Fruit fly (Drosophila melanogaster) whole organism, embryonic: ENCODE measurements around the gene CG31467.

ENCODE experiments used
- Antp ChIP-seq: fragments of 200-800 bp; sonication (Bioruptor generic); optimal IDR thresholded peaks from 3 replicates; lab custom pipeline; 2016; ENCODE audit warnings: missing biosample characterization, missing genetic modification characterization
- Asciz ChIP-seq: fragments of 200-800 bp; sonication (Bioruptor generic); optimal IDR thresholded peaks from 2 replicates; lab custom pipeline; 2017; ENCODE audit warnings: missing biosample characterization, mild to moderate bottlenecking, missing genetic modification characterization, missing genetic modification reagents
- Atf3 ChIP-seq: fragments of 200-800 bp; sonication (Bioruptor generic); optimal IDR thresholded peaks from 3 replicates; lab custom pipeline; 2016; ENCODE audit warnings: missing biosample characterization, missing genetic modification characterization
- B-H1 ChIP-seq: fragments of 200-800 bp; sonication (Bioruptor generic); IDR thresholded peaks from 3 replicates; pipeline ENCODE4 v1.3.6; 2022; ENCODE audit warnings: missing biosample characterization, missing genetic modification characterization
- Bteb2 ChIP-seq: fragments of 200-800 bp; sonication (Bioruptor generic); optimal IDR thresholded peaks from 2 replicates; lab custom pipeline; 2016; ENCODE audit warnings: missing biosample characterization, missing genetic modification characterization
- CG10209 ChIP-seq: fragments of 200-800 bp; sonication (Bioruptor generic); optimal IDR thresholded peaks from 3 replicates; lab custom pipeline; 2017; ENCODE audit warnings: missing biosample characterization, mild to moderate bottlenecking, missing genetic modification characterization, missing genetic modification reagents
- CG10267 ChIP-seq: fragments of 200-800 bp; sonication (Bioruptor generic); optimal IDR thresholded peaks from 2 replicates; lab custom pipeline; 2018; ENCODE audit warnings: missing biosample characterization, mild to moderate bottlenecking, missing genetic modification characterization, moderate library complexity
- CG10274 ChIP-seq: fragments of 200-800 bp; sonication (Bioruptor generic); optimal IDR thresholded peaks from 3 replicates; lab custom pipeline; 2017; ENCODE audit warnings: missing biosample characterization, mild to moderate bottlenecking, missing genetic modification characterization
- CG10543 ChIP-seq: fragments of 200-800 bp; sonication (Bioruptor generic); optimal IDR thresholded peaks from 3 replicates; lab custom pipeline; 2017; ENCODE audit warnings: missing biosample characterization, mild to moderate bottlenecking, missing genetic modification characterization, moderate library complexity
- CG10979 ChIP-seq: fragments of 200-800 bp; sonication (Bioruptor generic); optimal IDR thresholded peaks from 2 replicates; lab custom pipeline; 2018; ENCODE audit warnings: missing biosample characterization, mild to moderate bottlenecking, missing genetic modification characterization, moderate library complexity
- CG13775 ChIP-seq: fragments of 200-800 bp; sonication (Bioruptor generic); optimal IDR thresholded peaks from 3 replicates; lab custom pipeline; 2017; ENCODE audit warnings: missing biosample characterization, mild to moderate bottlenecking, missing genetic modification characterization
- CG14860 ChIP-seq: fragments of 200-800 bp; sonication (Bioruptor generic); IDR thresholded peaks from 3 replicates; pipeline ENCODE4 v1.3.6; 2022; ENCODE audit warnings: missing biosample characterization, missing genetic modification characterization; ENCODE audit not compliant: partially characterized antibody
- CG14965 ChIP-seq: fragments of 200-800 bp; sonication (Bioruptor generic); optimal IDR thresholded peaks from 2 replicates; lab custom pipeline; 2016; ENCODE audit warnings: missing biosample characterization, missing genetic modification characterization, borderline replicate concordance
- CG16815 ChIP-seq: fragments of 200-800 bp; sonication (Bioruptor generic); optimal IDR thresholded peaks from 3 replicates; lab custom pipeline; 2017; ENCODE audit warnings: missing biosample characterization, mild to moderate bottlenecking, missing genetic modification characterization
- CG3065 ChIP-seq: fragments of 200-800 bp; sonication (Bioruptor generic); optimal IDR thresholded peaks from 2 replicates; lab custom pipeline; 2016; ENCODE audit warnings: missing biosample characterization, missing genetic modification characterization
- CG34422 ChIP-seq: fragments of 200-800 bp; sonication (Bioruptor generic); IDR thresholded peaks from 3 replicates; pipeline ENCODE4 v1.3.6; 2022; ENCODE audit warnings: missing biosample characterization, missing genetic modification characterization
- CG42726 ChIP-seq: fragments of 200-800 bp; sonication (Bioruptor generic); IDR thresholded peaks from 2 replicates; pipeline ENCODE4 v1.3.6; 2022; ENCODE audit warnings: missing biosample characterization, missing genetic modification characterization; ENCODE audit not compliant: partially characterized antibody
- CG7963 ChIP-seq: fragments of 200-800 bp; sonication (Bioruptor generic); IDR thresholded peaks from 3 replicates; pipeline ENCODE4 v1.3.6; 2022; ENCODE audit warnings: missing biosample characterization, missing genetic modification characterization; ENCODE audit not compliant: partially characterized antibody
- CG8478 ChIP-seq: fragments of >200 bp; optimal IDR thresholded peaks from 2 replicates; lab custom pipeline; 2018
- CG9215 ChIP-seq: fragments of 200-800 bp; sonication (Bioruptor generic); IDR thresholded peaks from 2 replicates; pipeline ENCODE4 v1.3.6; 2022; ENCODE audit warnings: missing biosample characterization, missing genetic modification characterization
- CG9437 ChIP-seq: fragments of 200-800 bp; sonication (Bioruptor generic); optimal IDR thresholded peaks from 2 replicates; lab custom pipeline; 2018; ENCODE audit warnings: missing biosample characterization, mild to moderate bottlenecking, missing genetic modification characterization
- ERR ChIP-seq: fragments of 200-800 bp; sonication (Bioruptor generic); optimal IDR thresholded peaks from 2 replicates; lab custom pipeline; 2016; ENCODE audit warnings: missing biosample characterization, missing genetic modification characterization
- Eip74EF ChIP-seq, 2 experiments: fragments of 200-800 bp in 1 of 2; fragments of >200 bp in 1 of 2; sonication (Bioruptor generic) in 1 of 2; optimal IDR thresholded peaks; 2 replicates each; lab custom pipeline; 2017 to 2019; ENCODE audit warnings: missing biosample characterization in 2 of 2, missing genetic modification characterization in 2 of 2, mild to moderate bottlenecking in 1 of 2, moderate library complexity in 1 of 2
- H15 ChIP-seq: fragments of 200-800 bp; sonication (Bioruptor generic); IDR thresholded peaks from 3 replicates; pipeline ENCODE4 v1.3.6; 2022; ENCODE audit warnings: missing biosample characterization, missing genetic modification characterization
- H2.0 ChIP-seq: fragments of 200-800 bp; sonication (Bioruptor generic); IDR thresholded peaks from 2 replicates; pipeline ENCODE4 v1.3.6; 2022; ENCODE audit warnings: missing biosample characterization, missing genetic modification characterization
- HLH54F ChIP-seq: fragments of 200-800 bp; sonication (Bioruptor generic); optimal IDR thresholded peaks from 3 replicates; lab custom pipeline; 2016; ENCODE audit warnings: missing biosample characterization, missing genetic modification characterization
- HmgZ ChIP-seq: fragments of 200-800 bp; sonication (Bioruptor generic); optimal IDR thresholded peaks from 2 replicates; lab custom pipeline; 2018; ENCODE audit warnings: missing biosample characterization, mild to moderate bottlenecking, missing genetic modification characterization
- Hmr ChIP-seq: fragments of 200-800 bp; sonication (Bioruptor generic); optimal IDR thresholded peaks from 3 replicates; lab custom pipeline; 2017; ENCODE audit warnings: mild to moderate bottlenecking, missing biosample characterization, missing genetic modification reagents, missing genetic modification characterization
- Lim3 ChIP-seq: fragments of 200-800 bp; sonication (Bioruptor generic); IDR thresholded peaks from 2 replicates; pipeline ENCODE4 v1.3.6; 2022; ENCODE audit warnings: missing biosample characterization, missing genetic modification characterization
- NC2β ChIP-seq: fragments of 200-800 bp; sonication (Bioruptor generic); optimal IDR thresholded peaks from 2 replicates; lab custom pipeline; 2016; ENCODE audit warnings: missing biosample characterization, missing genetic modification characterization
- Opbp ChIP-seq: fragments of 200-800 bp; sonication (Bioruptor generic); IDR thresholded peaks from 3 replicates; pipeline ENCODE4 v1.3.6; 2022; ENCODE audit warnings: missing biosample characterization, missing genetic modification characterization; ENCODE audit not compliant: partially characterized antibody
- PHDP ChIP-seq: fragments of 200-800 bp; sonication (Bioruptor generic); optimal IDR thresholded peaks from 3 replicates; lab custom pipeline; 2018; ENCODE audit warnings: missing biosample characterization, mild to moderate bottlenecking, missing genetic modification characterization, moderate library complexity
- caup ChIP-seq: fragments of 200-800 bp; sonication (Bioruptor generic); optimal IDR thresholded peaks from 3 replicates; lab custom pipeline; 2017; ENCODE audit warnings: missing biosample characterization, mild to moderate bottlenecking, missing genetic modification characterization, moderate library complexity; ENCODE audit not compliant: severe bottlenecking
- da ChIP-seq: fragments of 200-800 bp; sonication (Bioruptor generic); optimal IDR thresholded peaks from 2 replicates; lab custom pipeline; 2016; ENCODE audit warnings: missing biosample characterization, missing genetic modification characterization
- disco-r ChIP-seq: fragments of 200-800 bp; sonication (Bioruptor generic); optimal IDR thresholded peaks from 2 replicates; lab custom pipeline; 2016; ENCODE audit warnings: missing biosample characterization, missing genetic modification characterization
- dmrt99B ChIP-seq: fragments of 200-800 bp; sonication (Bioruptor generic); optimal IDR thresholded peaks from 2 replicates; lab custom pipeline; 2018; ENCODE audit warnings: missing biosample characterization, mild to moderate bottlenecking, missing genetic modification characterization, moderate library complexity
- eyg ChIP-seq: fragments of 200-800 bp; sonication (Bioruptor generic); optimal IDR thresholded peaks from 3 replicates; lab custom pipeline; 2016; ENCODE audit warnings: missing biosample characterization, missing genetic modification characterization
- gfzf ChIP-seq: fragments of 200-800 bp; sonication (Bioruptor generic); optimal IDR thresholded peaks from 2 replicates; lab custom pipeline; 2016; ENCODE audit warnings: missing biosample characterization, mild to moderate bottlenecking, missing genetic modification characterization, moderate library complexity
- grau ChIP-seq: fragments of 200-800 bp; optimal IDR thresholded peaks from 3 replicates; lab custom pipeline; 2019; ENCODE audit warnings: missing biosample characterization, mild to moderate bottlenecking, missing genetic modification characterization, moderate library complexity
- grn ChIP-seq: fragments of 200-800 bp; sonication (Bioruptor generic); optimal IDR thresholded peaks from 3 replicates; lab custom pipeline; 2017; ENCODE audit warnings: missing biosample characterization, missing genetic modification characterization
- hbn ChIP-seq: fragments of 200-800 bp; sonication (Bioruptor generic); IDR thresholded peaks from 2 replicates; pipeline ENCODE4 v1.3.6; 2022; ENCODE audit warnings: missing biosample characterization, missing genetic modification characterization; ENCODE audit not compliant: partially characterized antibody
- hth ChIP-seq: fragments of >200 bp; optimal IDR thresholded peaks from 2 replicates; lab custom pipeline; 2017; ENCODE audit warnings: inconsistent platforms
- knrl ChIP-seq: fragments of 200-800 bp; sonication (Bioruptor generic); IDR thresholded peaks from 3 replicates; pipeline ENCODE4 v1.3.6; 2022; ENCODE audit warnings: missing biosample characterization, missing genetic modification characterization; ENCODE audit not compliant: partially characterized antibody
- lola ChIP-seq, 3 experiments: fragments of >200 bp in 2 of 3; fragments of 200-800 bp in 1 of 3; sonication (Bioruptor generic) in 1 of 3; optimal IDR thresholded peaks; 2 replicates each; lab custom pipeline; 2017 to 2019; ENCODE audit warnings: missing biosample characterization in 3 of 3, missing genetic modification characterization in 3 of 3, mild to moderate bottlenecking in 1 of 3, moderate library complexity in 1 of 3
- pb ChIP-seq: fragments of 200-800 bp; sonication (Bioruptor generic); optimal IDR thresholded peaks from 3 replicates; lab custom pipeline; 2016; ENCODE audit warnings: missing biosample characterization, missing genetic modification characterization
- phol ChIP-seq: fragments of 200-800 bp; sonication (Bioruptor generic); optimal IDR thresholded peaks from 3 replicates; lab custom pipeline; 2018; ENCODE audit warnings: missing biosample characterization, mild to moderate bottlenecking, missing genetic modification characterization, moderate library complexity
- pnt ChIP-seq: fragments of 200-800 bp; sonication (Bioruptor generic); optimal IDR thresholded peaks from 3 replicates; lab custom pipeline; 2016; ENCODE audit warnings: missing biosample characterization, missing genetic modification characterization
- row ChIP-seq: fragments of 200-800 bp; sonication (Bioruptor generic); IDR thresholded peaks from 3 replicates; pipeline ENCODE4 v1.3.6; 2022; ENCODE audit warnings: missing biosample characterization, missing genetic modification characterization
- sd ChIP-seq: fragments of 200-800 bp; sonication (Bioruptor generic); optimal IDR thresholded peaks from 3 replicates; lab custom pipeline; 2018; ENCODE audit warnings: missing biosample characterization, mild to moderate bottlenecking, missing genetic modification characterization, moderate library complexity

The CG31467 gene

dm6 chr3R:10677245-10677902, 29.3 kb downstream of the CG31467 start, which contains the start of gene CG6465 (continued):
- TF ChIP-seq disco-r (no peak), CG9437 (no peak), CG13775 (GFP tag; lab: Kevin White, UChicago) (no peak), Hmr (GFP tag; lab: Kevin White, UChicago) (peak; percentile 30), CG10209 (GFP tag; lab: Kevin White, UChicago) (no peak), caup (GFP tag; lab: Kevin White, UChicago) (peak; percentile 19), hbn (no peak), pnt (GFP tag; lab: Kevin White, UChicago) (no peak), H2.0 (no peak), CG34422 (GFP tag; lab: Robert Waterston, UW) (no peak), da (GFP tag; lab: Kevin White, UChicago) (no peak), gfzf (peak; percentile 27), eyg (GFP tag; lab: Kevin White, UChicago) (no peak), CG7963 (GFP tag; lab: Robert Waterston, UW) (no peak), lola (GFP tag; optimal IDR thresholded peaks at IDR 0.05; lab: Kevin White, UChicago) (no peak), pb (GFP tag; lab: Kevin White, UChicago) (no peak), CG9215 (GFP tag; lab: Robert Waterston, UW) (no peak), NC2β (no peak), HmgZ (tag; lab: Kevin White, UChicago) (peak; percentile 20), CG3065 (GFP tag; lab: Kevin White, UChicago) (no peak), HLH54F (GFP tag; lab: Kevin White, UChicago) (no peak), Opbp (peak; percentile 57; the same call in 1 of the 3 replicates), Asciz (peak; percentile 12), phol (tag; lab: Kevin White, UChicago) (peak; percentile 14), dmrt99B (tag; lab: Kevin White, UChicago) (peak; percentile 33), Lim3 (GFP tag; lab: Robert Waterston, UW) (no peak), CG16815 (no peak), hth (lab: Kevin White, UChicago) (no peak), CG8478 (lab: Kevin White, UChicago) (peak; percentile 87), CG42726 (GFP tag; lab: Robert Waterston, UW) (peak; percentile 71), PHDP (no peak), CG14965 (GFP tag; lab: Kevin White, UChicago) (no peak), Atf3 (GFP tag; lab: Kevin White, UChicago) (no peak), CG10543 (GFP tag; lab: Kevin White, UChicago) (peak; percentile 52), B-H1 (GFP tag; lab: Robert Waterston, UW) (no peak), Bteb2 (no peak), CG10274 (GFP tag; lab: Kevin White, UChicago) (peak; percentile 32), ERR (no peak), grau (tag; lab: Kevin White, UChicago) (peak; percentile 81), knrl (GFP tag; lab: Robert Waterston, UW) (peak; percentile 70; the same call in 2 of the 3 replicates), CG10267 (tag; lab: Kevin White, UChicago) (peak; percentile 17), CG14860 (GFP tag; lab: Robert Waterston, UW) (no peak), Antp (GFP tag; lab: Kevin White, UChicago) (no peak), CG10979 (tag; lab: Kevin White, UChicago) (peak; percentile 26), Eip74EF (GFP tag; optimal IDR thresholded peaks at IDR 0.05; lab: Kevin White, UChicago) (peak; percentile 24 to 87), row (GFP tag; lab: Robert Waterston, UW) (peak; percentile 53; the same call in 2 of the 3 replicates), sd (tag; lab: Kevin White, UChicago) (peak; percentile 9), grn (peak; percentile 98), H15 (GFP tag; lab: Robert Waterston, UW) (no peak)
